Fruit fly (Drosophila melanogaster): ENCODE measurements around the gene CG34408.

CG34408 gene

DNA sequence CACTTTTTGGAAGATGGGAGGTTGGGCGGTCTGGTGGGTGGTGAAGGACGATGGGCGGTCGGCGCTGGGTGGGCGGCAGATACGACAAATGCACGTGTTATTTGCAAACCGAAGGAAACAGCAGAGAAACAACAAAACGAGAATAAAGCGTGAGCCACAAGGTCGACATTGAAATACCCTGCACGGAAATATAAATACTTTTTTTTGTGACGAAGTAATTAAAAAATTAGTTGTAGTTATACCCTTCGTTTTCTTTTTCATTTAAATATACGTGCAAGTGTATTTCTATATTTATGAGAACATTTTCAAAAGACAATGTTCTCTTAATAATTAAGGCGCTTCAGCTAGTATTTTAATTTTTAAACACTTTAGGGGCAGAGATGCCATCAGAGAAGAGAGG is 30.7 kb downstream of the CG34408 start:
- no peak for TF ChIP-seq CG3032 (tag; optimal IDR thresholded peaks at IDR 0.05)
- no peak for TF ChIP-seq acj6 (GFP tag; optimal IDR thresholded peaks at IDR 0.05)
- no peak for TF ChIP-seq CG10669 (GFP tag; optimal IDR thresholded peaks at IDR 0.05)
- TF ChIP-seq CG16779 (tag; optimal IDR thresholded peaks at IDR 0.05) = no peak
- no peak for TF ChIP-seq spab (GFP tag; optimal IDR thresholded peaks at IDR 0.05)
- 0 out of 3 replicates have a peak, but pooled peaks have one; percentile 28 for TF ChIP-seq CG6163 (GFP tag; IDR thresholded peaks at IDR 0.05)
- TF ChIP-seq CG32006 (GFP tag; optimal IDR thresholded peaks at IDR 0.05) = peak; percentile 34
- TF ChIP-seq Eip78C (GFP tag) = peak; percentile 44
- 0 out of 2 replicates have a peak, but pooled peaks have one; percentile 7 for TF ChIP-seq CG15336 (GFP tag; IDR thresholded peaks at IDR 0.05)
- TF ChIP-seq svp (GFP tag) = no peak
- no peak for TF ChIP-seq lz (GFP tag; optimal IDR thresholded peaks at IDR 0.05)
- no peak for TF ChIP-seq CG11902 (GFP tag; optimal IDR thresholded peaks at IDR 0.05)

dm6 chrX:10252745-10253144 is 32.8 kb downstream of the CG34408 start:
- no peak for TF ChIP-seq fd85E (GFP tag; optimal IDR thresholded peaks at IDR 0.05)
- no peak for TF ChIP-seq OdsH (GFP tag; optimal IDR thresholded peaks at IDR 0.05)
- TF ChIP-seq Smox (GFP tag; optimal IDR thresholded peaks at IDR 0.05) = no peak
- no peak for TF ChIP-seq net (GFP tag; optimal IDR thresholded peaks at IDR 0.05)
- TF ChIP-seq svp (GFP tag) = no peak
- no peak for TF ChIP-seq CG6163 (GFP tag; IDR thresholded peaks at IDR 0.05)
- TF ChIP-seq Hr39 (GFP tag; optimal IDR thresholded peaks at IDR 0.05) = no peak
- TF ChIP-seq spab (GFP tag; optimal IDR thresholded peaks at IDR 0.05) = no peak
- no peak for TF ChIP-seq Lpt (GFP tag; optimal IDR thresholded peaks at IDR 0.05)

DNA sequence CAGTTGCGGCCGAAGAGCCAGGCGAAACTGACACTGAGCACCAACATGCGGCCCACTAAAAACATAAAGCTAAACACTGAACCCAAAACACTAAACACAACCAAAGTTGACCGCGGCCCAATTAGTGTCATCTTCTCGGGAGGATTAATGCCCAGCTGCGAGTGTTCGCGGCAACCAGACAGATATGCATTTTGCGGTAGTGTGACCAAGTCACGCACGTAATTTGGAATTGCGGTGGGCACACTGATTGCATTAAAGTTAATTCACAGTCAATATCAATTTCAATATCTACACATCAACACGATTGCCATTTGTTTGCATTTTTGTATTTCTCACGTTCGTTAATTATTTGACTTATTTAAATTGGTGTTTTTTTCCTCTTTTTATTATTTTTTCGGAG is 36.3 kb downstream of the CG34408 start:
- TF ChIP-seq CG3032 (tag; optimal IDR thresholded peaks at IDR 0.05) (no peak), CG10669 (GFP tag; optimal IDR thresholded peaks at IDR 0.05) (no peak), dsx (GFP tag; optimal IDR thresholded peaks at IDR 0.05; ENCODE audit: poor library complexity, severe bottlenecking) (no peak), pdm3 (GFP tag; optimal IDR thresholded peaks at IDR 0.05) (no peak), acj6 (GFP tag; optimal IDR thresholded peaks at IDR 0.05) (no peak), Eip93F (GFP tag; optimal IDR thresholded peaks at IDR 0.05) (no peak), svp (GFP tag) (no peak), cyc (GFP tag; optimal IDR thresholded peaks at IDR 0.05) (no peak), Sox14 (GFP tag; optimal IDR thresholded peaks at IDR 0.05) (no peak), dac (GFP tag; optimal IDR thresholded peaks at IDR 0.05) (no peak), salr (GFP tag; optimal IDR thresholded peaks at IDR 0.05) (no peak), Smox (GFP tag; optimal IDR thresholded peaks at IDR 0.05) (no peak), CG11294 (GFP tag; IDR thresholded peaks at IDR 0.05) (no peak), CG10631 (GFP tag; optimal IDR thresholded peaks at IDR 0.05) (no peak), lz (GFP tag; optimal IDR thresholded peaks at IDR 0.05) (no peak), vri (GFP tag; optimal IDR thresholded peaks at IDR 0.05) (no peak)

DNA sequence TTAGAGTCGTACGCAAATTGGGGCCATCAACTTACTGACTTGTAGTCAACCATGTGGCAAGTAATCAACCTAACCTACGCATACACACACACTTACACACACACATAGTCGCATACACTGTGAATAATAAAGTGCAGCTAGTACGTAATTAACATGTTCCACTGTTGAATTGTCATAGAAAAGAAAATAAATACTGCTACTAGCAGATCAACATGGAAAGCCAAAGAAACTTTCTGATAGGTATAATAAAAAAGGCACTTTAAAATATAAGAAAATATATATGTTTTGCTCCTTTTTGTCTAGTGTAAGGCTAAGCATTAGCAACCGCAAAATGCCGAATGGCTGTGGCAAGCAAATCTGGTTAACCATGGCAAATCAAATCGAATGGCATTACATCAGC is 39.6 kb downstream of the CG34408 start:
- TF ChIP-seq topi (GFP tag; optimal IDR thresholded peaks at IDR 0.05) = no peak
- TF ChIP-seq CG7368 (GFP tag; optimal IDR thresholded peaks at IDR 0.05) = no peak
- TF ChIP-seq CG6854 (GFP tag; optimal IDR thresholded peaks at IDR 0.05) = no peak
- TF ChIP-seq svp (GFP tag) = no peak
- no peak for TF ChIP-seq CG11762 (GFP tag; optimal IDR thresholded peaks at IDR 0.05; ENCODE audit: insufficient read depth)
- TF ChIP-seq CG8319 (GFP tag; optimal IDR thresholded peaks at IDR 0.05) = no peak
- TF ChIP-seq CG4318 (GFP tag; optimal IDR thresholded peaks at IDR 0.05) = no peak
- TF ChIP-seq CG6276 (GFP tag; optimal IDR thresholded peaks at IDR 0.05) = no peak
- TF ChIP-seq Lpt (GFP tag; optimal IDR thresholded peaks at IDR 0.05) = no peak
- TF ChIP-seq Hr4 (GFP tag; optimal IDR thresholded peaks at IDR 0.05) = no peak

- TF ChIP-seq Hr38 (GFP tag; optimal IDR thresholded peaks at IDR 0.05) = no peak
- TF ChIP-seq CG10669 (GFP tag; optimal IDR thresholded peaks at IDR 0.05) = no peak
- TF ChIP-seq fd59A (GFP tag; optimal IDR thresholded peaks at IDR 0.05) = no peak
- TF ChIP-seq CG6276 (GFP tag; optimal IDR thresholded peaks at IDR 0.05) = no peak
Observed at dm6 chrX:10261172-10261571, 41.3 kb downstream of the CG34408 start.

Data from whole organism, prepupa.